Worm (Caenorhabditis elegans): ENCODE measurements around the gene vab-3.

The vab-3 gene

ce11 chrX:10555189-10555964 is 55.7 kb downstream of the vab-3 start, which contains the start of gene syd-2:
Gene syd-2 (minus strand): TSS chrX:10555239.
- TF ChIP-seq nhr-179 (tag; optimal IDR thresholded peaks at IDR 0.05) (no peak), repo-1 (tag; optimal IDR thresholded peaks at IDR 0.05) (no peak), ZK185.1 (tag; optimal IDR thresholded peaks at IDR 0.05; ENCODE audit: poor library complexity, severe bottlenecking) (no peak), ztf-26 (tag; optimal IDR thresholded peaks at IDR 0.05) (peak; percentile 37), Y79H2A.3 (GFP tag; conservative IDR thresholded peaks at IDR 0.05) (no peak), fkh-3 (tag; optimal IDR thresholded peaks at IDR 0.05) (no peak), nhr-120 (GFP tag; IDR thresholded peaks at IDR 0.05) (no peak), unc-62 (GFP tag; optimal IDR thresholded peaks at IDR 0.05) (no peak), ceh-58 (GFP tag; IDR thresholded peaks at IDR 0.05) (no peak), hmg-1.2 (GFP tag; IDR thresholded peaks at IDR 0.05) (peak; percentile 39; the same call in 1 of the 2 replicates), attf-3 (GFP tag; conservative IDR thresholded peaks at IDR 0.05) (no peak), ztf-18 (tag; optimal IDR thresholded peaks at IDR 0.05) (peak; percentile 5), rec-8 (tag; optimal IDR thresholded peaks at IDR 0.05) (no peak), ceh-40 (GFP tag; IDR thresholded peaks at IDR 0.05) (no peak), cebp-2 (GFP tag; IDR thresholded peaks at IDR 0.05) (no peak), zfh-2 (GFP tag; conservative IDR thresholded peaks at IDR 0.05) (peak; percentile 98), ccch-3 (GFP tag; optimal IDR thresholded peaks at IDR 0.05) (no peak), dox-1 (GFP tag; IDR thresholded peaks at IDR 0.05) (peak; percentile 77), mxl-1 (tag; optimal IDR thresholded peaks at IDR 0.05) (no peak), nhr-90 (tag; optimal IDR thresholded peaks at IDR 0.05) (no peak), K12H6.12 (tag; optimal IDR thresholded peaks at IDR 0.05) (peak; percentile 88), dpl-1 (GFP tag; optimal IDR thresholded peaks at IDR 0.05) (no peak), hrde-1 (tag; optimal IDR thresholded peaks at IDR 0.05; ENCODE audit: borderline replicate concordance) (no peak), ets-4 (GFP tag; optimal IDR thresholded peaks at IDR 0.05) (no peak), B0019.2 (GFP tag; conservative IDR thresholded peaks at IDR 0.05) (no peak), F22D6.2 (tag; optimal IDR thresholded peaks at IDR 0.05) (no peak), mes-4 (tag; optimal IDR thresholded peaks at IDR 0.05) (no peak), nfyb-1 (GFP tag; IDR thresholded peaks at IDR 0.05) (no peak), hlh-26 (GFP tag; conservative IDR thresholded peaks at IDR 0.05) (no peak), B0336.3 (GFP tag; IDR thresholded peaks at IDR 0.05) (no peak), K11D2.4 (GFP tag; IDR thresholded peaks at IDR 0.05) (peak; percentile 35; the same call in 1 of the 2 replicates), rcor-1 (GFP tag; IDR thresholded peaks at IDR 0.05) (0 out of 2 replicates have a peak, but pooled peaks have one; percentile 12), egl-18 (GFP tag; IDR thresholded peaks at IDR 0.05) (no peak), tbx-9 (tag; optimal IDR thresholded peaks at IDR 0.05; ENCODE audit: borderline replicate concordance) (no peak), snpc-4 (GFP tag; optimal IDR thresholded peaks at IDR 0.05) (peak; percentile 46), snpc-4 (tag; optimal IDR thresholded peaks at IDR 0.05) (peak in 2 of 4 experiments; percentile 14 to 21), snpc-1.1 (tag; optimal IDR thresholded peaks at IDR 0.05; ENCODE audit: insufficient read depth) (no peak), Y56A3A.18 (GFP tag; IDR thresholded peaks at IDR 0.05) (no peak), Y53F4B.3 (GFP tag; IDR thresholded peaks at IDR 0.05) (no peak), hsf-1 (GFP tag; IDR thresholded peaks at IDR 0.05) (no peak), sea-2 (GFP tag; IDR thresholded peaks at IDR 0.05) (no peak), Y67H2A.10 (GFP tag; conservative IDR thresholded peaks at IDR 0.05) (no peak), pbrm-1 (GFP tag; IDR thresholded peaks at IDR 0.05) (peak; percentile 32; the same call in 1 of the 2 replicates), egl-44 (GFP tag; IDR thresholded peaks at IDR 0.05) (no peak), attf-5 (GFP tag; optimal IDR thresholded peaks at IDR 0.05) (peak; percentile 77), B0261.1 (tag; optimal IDR thresholded peaks at IDR 0.05) (no peak), nfya-1 (tag; optimal IDR thresholded peaks at IDR 0.05; ENCODE audit: borderline replicate concordance, insufficient read depth) (no peak), nhr-27 (tag; optimal IDR thresholded peaks at IDR 0.05) (no peak)

Measured in whole organism, young adult.